Worm (Caenorhabditis elegans) whole organism, L3 larva: ENCODE results near the gene clpf-1.
A peak's percentile ranks its signal among the peaks of the same experiment; 100 is the strongest.

ENCODE experiments used
- ZK546.5 ChIP-seq: sonication (generic microtip); optimal IDR thresholded peaks from 2 replicates; lab custom pipeline; 2017; ENCODE audit warnings: missing biosample characterization, missing genetic modification characterization
- aly-2 ChIP-seq: fragments of 150-350 bp; optimal IDR thresholded peaks from 2 replicates; lab custom pipeline; 2014; ENCODE audit warnings: missing biosample characterization, missing genetic modification characterization
- ama-1 ChIP-seq: fragments of 150-350 bp; optimal IDR thresholded peaks from 2 replicates; lab custom pipeline; 2018
- ceh-16 ChIP-seq: sonication (generic microtip); optimal IDR thresholded peaks from 2 replicates; lab custom pipeline; 2017; ENCODE audit warnings: missing biosample characterization, missing genetic modification characterization
- ceh-28 ChIP-seq: fragments of 150-350 bp; optimal IDR thresholded peaks from 2 replicates; lab custom pipeline; 2014; ENCODE audit warnings: missing biosample characterization, missing genetic modification reagents, missing genetic modification characterization
- ceh-82 ChIP-seq: fragments of 150-350 bp; optimal IDR thresholded peaks from 2 replicates; lab custom pipeline; 2014; ENCODE audit warnings: missing biosample characterization, missing genetic modification characterization
- ceh-9 ChIP-seq: sonication (generic microtip); optimal IDR thresholded peaks from 2 replicates; lab custom pipeline; 2018; ENCODE audit warnings: missing biosample characterization, missing genetic modification characterization
- egl-5 ChIP-seq: fragments of 150-350 bp; optimal IDR thresholded peaks from 2 replicates; lab custom pipeline; 2017; ENCODE audit warnings: missing biosample characterization, missing genetic modification reagents, missing genetic modification characterization, inconsistent platforms
- elt-2 ChIP-seq: sonication (generic microtip); optimal IDR thresholded peaks from 2 replicates; lab custom pipeline; 2016; ENCODE audit warnings: missing genetic modification reagents, mild to moderate bottlenecking, missing genetic modification characterization, missing compliant biosample characterization
- elt-3 ChIP-seq, 3 experiments: fragments of 150-350 bp in 1 of 3; sonication (generic microtip) in 2 of 3; optimal IDR thresholded peaks; 2 replicates in 2 of 3; 4 replicates in 1 of 3; lab custom pipeline; 2014 to 2017; ENCODE audit warnings: missing biosample characterization in 3 of 3, missing genetic modification characterization in 3 of 3
- eor-1 ChIP-seq, 2 experiments: fragments of 150-350 bp; optimal IDR thresholded peaks; 2 replicates each; lab custom pipeline; 2014 to 2018; ENCODE audit warnings: missing biosample characterization in 2 of 2, missing genetic modification characterization in 2 of 2
- fkh-2 ChIP-seq: fragments of 150-350 bp; optimal IDR thresholded peaks from 2 replicates; lab custom pipeline; 2014; ENCODE audit warnings: missing biosample characterization, missing genetic modification reagents, missing genetic modification characterization
- fos-1 ChIP-seq: fragments of 150-350 bp; optimal IDR thresholded peaks from 2 replicates; lab custom pipeline; 2014; ENCODE audit warnings: missing biosample characterization, missing genetic modification characterization
- hmg-11 ChIP-seq: sonication (generic microtip); optimal IDR thresholded peaks from 2 replicates; lab custom pipeline; 2016; ENCODE audit warnings: missing genetic modification characterization, missing compliant biosample characterization
- jun-1 ChIP-seq: fragments of 150-350 bp; optimal IDR thresholded peaks from 2 replicates; lab custom pipeline; 2014; ENCODE audit warnings: missing biosample characterization, missing genetic modification reagents, missing genetic modification characterization
- lin-15B ChIP-seq: fragments of 150-350 bp; optimal IDR thresholded peaks from 2 replicates; lab custom pipeline; 2014; ENCODE audit warnings: missing biosample characterization, missing genetic modification characterization
- lsy-12 ChIP-seq: sonication (generic microtip); optimal IDR thresholded peaks from 2 replicates; lab custom pipeline; 2016; ENCODE audit warnings: mild to moderate bottlenecking, missing genetic modification characterization, missing compliant biosample characterization
- mdl-1 ChIP-seq: fragments of 150-350 bp; optimal IDR thresholded peaks from 2 replicates; lab custom pipeline; 2014; ENCODE audit warnings: missing biosample characterization, missing genetic modification characterization
- mml-1 ChIP-seq: fragments of 150-350 bp; sonication (generic microtip); optimal IDR thresholded peaks from 3 replicates; lab custom pipeline; 2014; ENCODE audit warnings: missing biosample characterization, missing genetic modification characterization
- nfya-1 ChIP-seq: sonication (generic microtip); optimal IDR thresholded peaks from 2 replicates; lab custom pipeline; 2017; ENCODE audit warnings: missing genetic modification characterization, mild to moderate bottlenecking, missing compliant biosample characterization, antibody characterized with exemption, moderate library complexity; ENCODE audit not compliant: insufficient read depth
- nhr-11 ChIP-seq: fragments of 150-350 bp; optimal IDR thresholded peaks from 2 replicates; lab custom pipeline; 2014; ENCODE audit warnings: missing biosample characterization, missing genetic modification characterization
- nhr-12 ChIP-seq: fragments of 150-350 bp; optimal IDR thresholded peaks from 2 replicates; lab custom pipeline; 2014; ENCODE audit warnings: missing biosample characterization, missing genetic modification characterization
- nhr-25 ChIP-seq: sonication (generic microtip); optimal IDR thresholded peaks from 2 replicates; lab custom pipeline; 2017; ENCODE audit warnings: missing biosample characterization, missing genetic modification characterization
- nhr-28 ChIP-seq: fragments of 150-350 bp; optimal IDR thresholded peaks from 2 replicates; lab custom pipeline; 2014; ENCODE audit warnings: missing biosample characterization, missing genetic modification characterization
- nhr-43 ChIP-seq: sonication (generic microtip); optimal IDR thresholded peaks from 2 replicates; lab custom pipeline; 2016; ENCODE audit warnings: mild to moderate bottlenecking, missing genetic modification characterization, missing compliant biosample characterization; ENCODE audit not compliant: poor library complexity, severe bottlenecking
- nhr-76 ChIP-seq: fragments of 150-350 bp; sonication (generic microtip); optimal IDR thresholded peaks from 5 replicates; lab custom pipeline; 2014; ENCODE audit warnings: missing biosample characterization, missing genetic modification characterization
- nhr-77 ChIP-seq: fragments of 150-350 bp; optimal IDR thresholded peaks from 2 replicates; lab custom pipeline; 2014; ENCODE audit warnings: missing biosample characterization, missing genetic modification characterization
- pha-4 ChIP-seq: fragments of 150-350 bp; optimal IDR thresholded peaks from 2 replicates; lab custom pipeline; 2014; ENCODE audit warnings: missing biosample characterization, missing genetic modification reagents, missing genetic modification characterization
- pqm-1 ChIP-seq: fragments of 150-350 bp; optimal IDR thresholded peaks from 2 replicates; lab custom pipeline; 2017; ENCODE audit warnings: missing biosample characterization, missing genetic modification characterization, inconsistent platforms
- skn-1 ChIP-seq: fragments of 150-350 bp; optimal IDR thresholded peaks from 2 replicates; lab custom pipeline; 2014; ENCODE audit warnings: missing biosample characterization, missing genetic modification characterization
- tbx-2 ChIP-seq: sonication (generic microtip); optimal IDR thresholded peaks from 2 replicates; lab custom pipeline; 2016; ENCODE audit warnings: mild to moderate bottlenecking, missing genetic modification characterization, missing compliant biosample characterization
- unc-39 ChIP-seq: sonication (generic microtip); optimal IDR thresholded peaks from 4 replicates; lab custom pipeline; 2017; ENCODE audit warnings: missing biosample characterization, missing genetic modification characterization
- ztf-11 ChIP-seq: fragments of 150-350 bp; optimal IDR thresholded peaks from 2 replicates; lab custom pipeline; 2014; ENCODE audit warnings: missing biosample characterization, missing genetic modification characterization
- ztf-4 ChIP-seq: fragments of 150-350 bp; optimal IDR thresholded peaks from 2 replicates; lab custom pipeline; 2014; ENCODE audit warnings: missing biosample characterization, missing genetic modification characterization

clpf-1 gene

ce11 chrIII:3397678-3398077, at the start of gene clpf-1:
TSS of gene clpf-1 (plus strand) at chrIII:3397743.
- no peak for TF ChIP-seq hmg-11
- peak; percentile 21 for TF ChIP-seq ama-1 (lab: Kevin White, UChicago)
- TF ChIP-seq tbx-2 (tag; lab: Kevin White, UChicago): no peak
- TF ChIP-seq lsy-12 (tag; lab: Kevin White, UChicago): no peak
- TF ChIP-seq unc-39 (tag; lab: Kevin White, UChicago): no peak
- no peak for TF ChIP-seq mdl-1
- TF ChIP-seq elt-3 (tag; optimal IDR thresholded peaks at IDR 0.05; lab: Kevin White, UChicago): no peak

ce11 chrIII:3349061-3349460, 48.5 kb upstream of the clpf-1 start:
- TF ChIP-seq mdl-1 (no peak), nhr-25 (tag; lab: Kevin White, UChicago) (peak; percentile 45)
- TF ChIP-seq, all 47 proteins: peak for 1

ce11 chrIII:3351091-3351490, 46.5 kb upstream of the clpf-1 start:
- TF ChIP-seq pqm-1 (tag; lab: Kevin White, UChicago): no peak
- TF ChIP-seq, all 47 proteins: peak for 0

DNA sequence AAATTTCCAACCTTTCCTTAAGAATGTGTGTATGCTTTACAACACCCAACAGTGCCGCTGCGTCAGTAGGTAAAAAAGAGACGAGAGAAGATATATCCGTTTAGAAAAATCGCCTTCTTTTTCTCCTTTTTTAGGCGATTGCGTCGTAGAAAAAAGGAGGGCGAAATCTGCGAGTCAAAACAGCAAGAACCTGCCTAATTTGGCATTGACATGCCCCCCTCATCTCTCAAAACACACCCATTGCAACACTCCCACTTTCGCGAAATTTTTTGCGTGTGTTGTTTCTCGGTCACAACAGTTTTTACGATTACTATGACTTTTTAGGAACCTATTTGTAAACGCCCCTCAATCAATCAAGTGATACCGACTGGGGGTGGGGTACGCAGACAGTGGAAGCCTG, 45.9 kb upstream of the clpf-1 start:
- TF ChIP-seq ceh-16 (tag; lab: Kevin White, UChicago): no peak
- TF ChIP-seq mml-1: no peak
- no peak for TF ChIP-seq nhr-77 (tag; lab: Kevin White, UChicago)
- peak in 1 of 3 experiments; percentile 3 for TF ChIP-seq elt-3 (tag; optimal IDR thresholded peaks at IDR 0.05; lab: Kevin White, UChicago)
- TF ChIP-seq ztf-11: no peak
- TF ChIP-seq hmg-11: no peak
- no peak for TF ChIP-seq nhr-28
- TF ChIP-seq nhr-25 (tag; lab: Kevin White, UChicago): peak; percentile 63
- TF ChIP-seq fos-1 (tag; lab: Kevin White, UChicago): no peak

ce11 chrIII:3355791-3356190, 41.8 kb upstream of the clpf-1 start:
- peak in 1 of 3 experiments; percentile 62 for TF ChIP-seq elt-3 (tag; optimal IDR thresholded peaks at IDR 0.05; lab: Kevin White, UChicago)
- no peak for TF ChIP-seq ama-1 (lab: Kevin White, UChicago)

DNA sequence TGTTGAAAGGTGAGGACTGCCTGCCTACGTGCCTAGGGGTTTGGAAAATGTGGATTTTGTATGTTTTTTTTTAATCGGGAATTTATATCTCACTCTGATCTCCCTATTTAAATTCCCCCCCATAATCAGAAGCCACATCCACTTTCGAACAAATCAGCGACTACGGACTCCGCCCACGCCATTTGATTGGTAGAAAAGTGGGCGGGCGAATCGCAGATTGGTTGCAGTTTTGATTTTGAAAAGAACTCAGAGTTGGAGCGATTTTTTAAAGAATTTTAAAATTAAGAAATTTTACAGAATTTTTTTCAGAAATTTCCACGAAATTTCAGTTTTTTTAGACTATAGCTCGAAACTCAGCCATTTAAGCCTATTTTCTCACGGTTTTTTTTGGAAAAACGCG, 37.5 kb upstream of the clpf-1 start:
- TF ChIP-seq nfya-1 (tag; lab: Kevin White, UChicago): peak; percentile 84
- no peak for TF ChIP-seq nhr-25 (tag; lab: Kevin White, UChicago)

ce11 chrIII:3367772-3368171, 29.8 kb upstream of the clpf-1 start:
- TF ChIP-seq jun-1 (tag; lab: Kevin White, UChicago): no peak
- TF ChIP-seq nhr-43: peak; percentile 9
- no peak for TF ChIP-seq aly-2
- peak; percentile 17 for TF ChIP-seq nhr-25 (tag; lab: Kevin White, UChicago)

DNA sequence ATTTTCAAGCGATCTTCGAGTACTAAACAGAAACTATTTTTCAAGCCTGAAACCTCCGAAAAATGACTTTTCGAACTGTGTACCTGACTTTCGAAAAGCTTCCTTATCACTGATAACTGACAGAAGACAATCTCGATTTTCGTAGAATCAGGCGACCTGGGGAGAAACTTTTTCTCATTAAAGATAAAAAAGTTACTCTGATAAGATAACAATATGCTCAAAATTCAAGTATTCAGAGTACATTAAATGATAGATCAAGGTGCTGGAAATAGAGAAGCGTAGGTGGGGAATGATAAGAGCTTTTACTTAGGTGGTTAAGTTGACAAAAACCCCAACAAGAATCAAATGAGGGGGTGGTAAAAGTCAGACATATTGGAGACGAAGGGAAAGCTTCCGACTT, 27.5 kb upstream of the clpf-1 start, which contains the start of gene prk-2:
TSS of gene prk-2 (minus strand) at position 156 of the 400 bp plus-strand sequence.
- peak; percentile 93 for TF ChIP-seq elt-2 (tag; lab: Kevin White, UChicago)
- peak; percentile 19 for TF ChIP-seq jun-1 (tag; lab: Kevin White, UChicago)
- no peak for TF ChIP-seq egl-5 (tag; lab: Kevin White, UChicago)
- TF ChIP-seq nhr-11 (tag; lab: Kevin White, UChicago): no peak
- peak; percentile 93 for TF ChIP-seq pqm-1 (tag; lab: Kevin White, UChicago)
- TF ChIP-seq elt-3 (tag; optimal IDR thresholded peaks at IDR 0.05; lab: Kevin White, UChicago): peak in 1 of 3 experiments; percentile 65
- no peak for TF ChIP-seq ceh-9
- TF ChIP-seq eor-1 (tag; optimal IDR thresholded peaks at IDR 0.05; lab: Kevin White, UChicago): no peak
- TF ChIP-seq nhr-25 (tag; lab: Kevin White, UChicago): no peak
- TF ChIP-seq ama-1 (lab: Kevin White, UChicago): no peak
- no peak for TF ChIP-seq lin-15B (tag; lab: Kevin White, UChicago)
- TF ChIP-seq unc-39 (tag; lab: Kevin White, UChicago): no peak
- TF ChIP-seq fos-1 (tag; lab: Kevin White, UChicago): no peak
- no peak for TF ChIP-seq ztf-4
- TF ChIP-seq pha-4: peak; percentile 3
- TF ChIP-seq fkh-2 (tag; lab: Kevin White, UChicago): no peak
- TF ChIP-seq ceh-82: no peak
- TF ChIP-seq nhr-76 (tag; lab: Kevin White, UChicago): no peak
- no peak for TF ChIP-seq nfya-1 (tag; lab: Kevin White, UChicago)
- TF ChIP-seq ZK546.5 (tag; lab: Kevin White, UChicago): no peak
- peak; percentile 8 for TF ChIP-seq ceh-28 (tag; lab: Kevin White, UChicago)
- no peak for TF ChIP-seq nhr-28
- no peak for TF ChIP-seq nhr-12 (tag; lab: Kevin White, UChicago)
- no peak for TF ChIP-seq ztf-11
- no peak for TF ChIP-seq skn-1
